Worm (Caenorhabditis elegans) whole organism, L4 larva: ENCODE data around the gene gkow-1.

Experiments
- F10B5.3 ChIP-seq: sonication (generic microtip); optimal IDR thresholded peaks from 2 replicates; lab custom pipeline; 2016; ENCODE audit warnings: mild to moderate bottlenecking, missing genetic modification characterization, missing compliant biosample characterization
- F26F4.8 ChIP-seq: fragments of 200-800 bp; sonication (Bioruptor generic); conservative IDR thresholded peaks from 2 replicates; pipeline ENCODE4 v1.3.6; 2022; ENCODE audit warnings: missing genetic modification characterization, missing compliant biosample characterization
- F44E2.7 ChIP-seq: fragments of 200-800 bp; sonication (Bioruptor generic); IDR thresholded peaks from 2 replicates; pipeline ENCODE4 v2.1.2; 2022; ENCODE audit warnings: missing genetic modification characterization, missing compliant biosample characterization
- F49E8.2 ChIP-seq: sonication (generic microtip); optimal IDR thresholded peaks from 2 replicates; lab custom pipeline; 2016; ENCODE audit warnings: missing compliant biosample characterization, mild to moderate bottlenecking, missing genetic modification characterization, borderline replicate concordance
- R02D3.7 ChIP-seq: fragments of 150-350 bp; sonication (generic microtip); optimal IDR thresholded peaks from 3 replicates; lab custom pipeline; 2014; ENCODE audit warnings: missing biosample characterization, missing genetic modification characterization
- Y48G9A.11 ChIP-seq: fragments of 200-800 bp; sonication (Bioruptor generic); IDR thresholded peaks from 2 replicates; pipeline ENCODE4 v1.3.6; 2022; ENCODE audit warnings: missing genetic modification reagents, missing genetic modification characterization, missing compliant biosample characterization
- Y5F2A.4 ChIP-seq: fragments of 200-800 bp; sonication (Bioruptor generic); optimal IDR thresholded peaks from 2 replicates; lab custom pipeline; 2018; ENCODE audit warnings: mild to moderate bottlenecking, missing genetic modification characterization, missing compliant biosample characterization
- Y75B8A.6 ChIP-seq: fragments of 200-800 bp; sonication (Bioruptor generic); IDR thresholded peaks from 2 replicates; pipeline ENCODE4 v1.3.6; 2022; ENCODE audit warnings: missing genetic modification reagents, missing genetic modification characterization, missing compliant biosample characterization
- aha-1 ChIP-seq: fragments of 150-350 bp; peaks from one replicate; lab custom pipeline; 2014; ENCODE audit warnings: missing biosample characterization, missing genetic modification characterization
- ama-1 ChIP-seq: fragments of 150-350 bp; optimal IDR thresholded peaks from 2 replicates; lab custom pipeline; 2014; ENCODE audit warnings: inconsistent platforms, mixed read lengths
- arid-1 ChIP-seq: fragments of 200-800 bp; sonication (Bioruptor generic); conservative IDR thresholded peaks from 2 replicates; pipeline ENCODE4 v1.3.6; 2022; ENCODE audit warnings: missing genetic modification reagents, missing genetic modification characterization, missing compliant biosample characterization
- attf-4 ChIP-seq: sonication (generic microtip); optimal IDR thresholded peaks from 3 replicates; lab custom pipeline; 2017; ENCODE audit warnings: missing biosample characterization, missing genetic modification characterization
- ceh-62 ChIP-seq: sonication (generic microtip); optimal IDR thresholded peaks from 2 replicates; lab custom pipeline; 2017; ENCODE audit warnings: missing biosample characterization, missing genetic modification characterization
- ces-1 ChIP-seq: fragments of 150-350 bp; sonication (generic microtip); optimal IDR thresholded peaks from 4 replicates; lab custom pipeline; 2014; ENCODE audit warnings: missing biosample characterization, missing genetic modification reagents, missing genetic modification characterization
- ctbp-1 ChIP-seq: fragments of 200-800 bp; sonication (Bioruptor generic); IDR thresholded peaks from 2 replicates; pipeline ENCODE4 v1.3.6; 2022; ENCODE audit warnings: missing genetic modification reagents, missing genetic modification characterization, missing compliant biosample characterization
- daf-12 ChIP-seq: fragments of 150-350 bp; optimal IDR thresholded peaks from 2 replicates; lab custom pipeline; 2014; ENCODE audit warnings: missing biosample characterization, missing genetic modification reagents, missing genetic modification characterization
- daf-19 ChIP-seq: fragments of 200-800 bp; sonication (Bioruptor generic); conservative IDR thresholded peaks from 2 replicates; pipeline ENCODE4 v1.3.6; 2022; ENCODE audit warnings: missing genetic modification characterization, missing compliant biosample characterization
- dmd-6 ChIP-seq: fragments of 200-800 bp; sonication (Bioruptor generic); IDR thresholded peaks from 2 replicates; pipeline ENCODE4 v1.3.6; 2022; ENCODE audit warnings: missing genetic modification reagents, missing genetic modification characterization, missing compliant biosample characterization
- dmd-9 ChIP-seq: fragments of 200-800 bp; sonication (Bioruptor generic); IDR thresholded peaks from 2 replicates; pipeline ENCODE4 v1.3.6; 2022; ENCODE audit warnings: missing genetic modification reagents, missing genetic modification characterization, missing compliant biosample characterization
- dpl-1 ChIP-seq: fragments of 150-350 bp; optimal IDR thresholded peaks from 2 replicates; lab custom pipeline; 2014; ENCODE audit warnings: missing biosample characterization, missing genetic modification reagents, missing genetic modification characterization
- fkh-10 ChIP-seq: fragments of 150-350 bp; optimal IDR thresholded peaks from 2 replicates; lab custom pipeline; 2014; ENCODE audit warnings: missing biosample characterization, missing genetic modification reagents, missing genetic modification characterization
- gei-8 ChIP-seq: fragments of 200-800 bp; sonication (Bioruptor generic); optimal IDR thresholded peaks from 2 replicates; lab custom pipeline; 2018; ENCODE audit warnings: mild to moderate bottlenecking, missing genetic modification characterization, missing compliant biosample characterization
- hmg-1.1 ChIP-seq: fragments of 200-800 bp; sonication (Bioruptor generic); IDR thresholded peaks from 2 replicates; pipeline ENCODE4 v1.3.6; 2022; ENCODE audit warnings: missing genetic modification reagents, missing genetic modification characterization, missing compliant biosample characterization
- jun-1 ChIP-seq: fragments of 150-350 bp; optimal IDR thresholded peaks from 2 replicates; lab custom pipeline; 2014; ENCODE audit warnings: missing biosample characterization, missing genetic modification reagents, missing genetic modification characterization
- lin-13 ChIP-seq: fragments of 150-350 bp; optimal IDR thresholded peaks from 2 replicates; lab custom pipeline; 2014; ENCODE audit warnings: missing biosample characterization, missing genetic modification reagents, missing genetic modification characterization
- lin-29 ChIP-seq: fragments of 200-800 bp; sonication (Bioruptor generic); IDR thresholded peaks from 2 replicates; pipeline ENCODE4 v1.3.6; 2022; ENCODE audit warnings: missing genetic modification reagents, missing genetic modification characterization, missing compliant biosample characterization
- lin-38 ChIP-seq: fragments of 200-800 bp; sonication (Bioruptor generic); IDR thresholded peaks from 2 replicates; pipeline ENCODE4 v1.3.6; 2022; ENCODE audit warnings: missing genetic modification reagents, missing genetic modification characterization, missing compliant biosample characterization
- lir-3 ChIP-seq: sonication (generic microtip); optimal IDR thresholded peaks from 2 replicates; lab custom pipeline; 2016; ENCODE audit warnings: mild to moderate bottlenecking, missing genetic modification characterization, missing compliant biosample characterization
- madf-5 ChIP-seq, 2 experiments: fragments of 200-800 bp; sonication (Bioruptor generic); IDR thresholded peaks; 2 replicates each; pipeline ENCODE4 v1.3.6; 2022; ENCODE audit warnings: missing compliant biosample characterization in 2 of 2, missing genetic modification characterization in 2 of 2
- mdt-29 ChIP-seq: fragments of 200-800 bp; sonication (Bioruptor generic); IDR thresholded peaks from 2 replicates; pipeline ENCODE4 v1.3.6; 2022; ENCODE audit warnings: missing genetic modification reagents, missing genetic modification characterization, missing compliant biosample characterization
- mxl-2 ChIP-seq: fragments of 200-800 bp; sonication (Bioruptor generic); conservative IDR thresholded peaks from 2 replicates; pipeline ENCODE4 v1.3.6; 2022; ENCODE audit warnings: missing genetic modification reagents, missing genetic modification characterization, missing compliant biosample characterization
- mxl-3 ChIP-seq: fragments of 200-800 bp; sonication (Bioruptor generic); optimal IDR thresholded peaks from 2 replicates; lab custom pipeline; 2018; ENCODE audit warnings: mild to moderate bottlenecking, missing genetic modification characterization, missing compliant biosample characterization
- nhr-11 ChIP-seq: fragments of 150-350 bp; optimal IDR thresholded peaks from 2 replicates; lab custom pipeline; 2014; ENCODE audit warnings: missing biosample characterization, missing genetic modification characterization
- nhr-25 ChIP-seq: sonication (generic microtip); optimal IDR thresholded peaks from 2 replicates; lab custom pipeline; 2017; ENCODE audit warnings: missing genetic modification characterization, mild to moderate bottlenecking, missing compliant biosample characterization, antibody characterized with exemption, moderate library complexity, borderline replicate concordance; ENCODE audit not compliant: insufficient read depth
- nhr-41 ChIP-seq: fragments of 200-800 bp; sonication (Bioruptor generic); IDR thresholded peaks from 2 replicates; pipeline ENCODE4 v1.3.6; 2022; ENCODE audit warnings: missing genetic modification reagents, missing genetic modification characterization, missing compliant biosample characterization
- nhr-42 ChIP-seq: fragments of 200-800 bp; sonication (Bioruptor generic); IDR thresholded peaks from 2 replicates; pipeline ENCODE4 v1.3.6; 2022; ENCODE audit warnings: missing genetic modification characterization, missing compliant biosample characterization
- nhr-76 ChIP-seq: fragments of 150-350 bp; optimal IDR thresholded peaks from 2 replicates; lab custom pipeline; 2014; ENCODE audit warnings: missing biosample characterization, missing genetic modification characterization
- nhr-77 ChIP-seq: fragments of 150-350 bp; optimal IDR thresholded peaks from 2 replicates; lab custom pipeline; 2014; ENCODE audit warnings: missing biosample characterization, missing genetic modification characterization
- pqm-1 ChIP-seq: sonication (generic microtip); optimal IDR thresholded peaks from 2 replicates; lab custom pipeline; 2017; ENCODE audit warnings: missing biosample characterization, missing genetic modification characterization
- saeg-2 ChIP-seq: fragments of 200-800 bp; sonication (Bioruptor generic); IDR thresholded peaks from 2 replicates; pipeline ENCODE4 v1.3.6; 2022; ENCODE audit warnings: missing genetic modification reagents, missing genetic modification characterization, missing compliant biosample characterization
- snpc-1.2 ChIP-seq: fragments of 200-800 bp; sonication (Bioruptor generic); IDR thresholded peaks from 2 replicates; pipeline ENCODE4 v1.3.6; 2022; ENCODE audit warnings: missing genetic modification reagents, missing genetic modification characterization, missing compliant biosample characterization
- snpc-4 ChIP-seq: fragments of 150-350 bp; optimal IDR thresholded peaks from 2 replicates; lab custom pipeline; 2014; ENCODE audit warnings: missing biosample characterization, missing genetic modification characterization
- spr-3 ChIP-seq: fragments of 200-800 bp; sonication (Bioruptor generic); optimal IDR thresholded peaks from 2 replicates; lab custom pipeline; 2018; ENCODE audit warnings: mild to moderate bottlenecking, missing genetic modification characterization, missing compliant biosample characterization
- tra-1 ChIP-seq: fragments of 200-800 bp; sonication (Bioruptor generic); IDR thresholded peaks from 2 replicates; pipeline ENCODE4 v1.3.6; 2022; ENCODE audit warnings: missing genetic modification reagents, missing genetic modification characterization, missing compliant biosample characterization
- unc-130 ChIP-seq: sonication (generic microtip); optimal IDR thresholded peaks from 2 replicates; lab custom pipeline; 2016; ENCODE audit warnings: missing genetic modification reagents, missing genetic modification characterization, missing compliant biosample characterization
- vab-7 ChIP-seq: fragments of 200-800 bp; sonication (Bioruptor generic); IDR thresholded peaks from 2 replicates; pipeline ENCODE4 v1.3.6; 2022; ENCODE audit warnings: missing genetic modification reagents, missing genetic modification characterization, missing compliant biosample characterization
- zfp-3 ChIP-seq: fragments of 200-800 bp; sonication (Bioruptor generic); conservative IDR thresholded peaks from 2 replicates; pipeline ENCODE4 v1.3.6; 2022; ENCODE audit warnings: missing genetic modification reagents, missing genetic modification characterization, missing compliant biosample characterization
- zip-2 ChIP-seq: fragments of 150-350 bp; optimal IDR thresholded peaks from 2 replicates; lab custom pipeline; 2014; ENCODE audit warnings: missing biosample characterization, missing genetic modification characterization

Gene gkow-1

DNA sequence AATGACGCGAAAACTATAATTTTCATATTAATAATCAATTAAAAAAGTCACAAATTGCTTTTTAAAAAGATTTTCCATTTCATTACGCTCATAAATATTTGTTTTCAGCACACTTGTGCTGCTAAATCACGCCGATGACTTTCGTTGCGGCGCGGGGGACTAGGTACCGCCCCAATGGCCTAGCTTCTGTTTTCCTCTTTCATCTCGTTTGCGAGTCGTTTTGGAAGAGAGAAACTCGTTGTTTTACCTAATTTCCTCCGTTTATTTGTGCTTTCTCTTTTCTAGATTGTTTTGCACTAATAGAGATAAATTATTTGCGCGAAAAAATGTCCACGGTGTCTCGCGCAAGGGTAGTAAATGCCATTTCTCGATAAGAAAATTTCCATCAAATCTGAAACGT, 23.1 kb downstream of the gkow-1 start (continued):
- TF ChIP-seq Y48G9A.11 (GFP tag; lab: Robert Waterston, UW) (0 out of 2 replicates have a peak, but pooled peaks have one; percentile 12), nhr-76 (tag; lab: Kevin White, UChicago) (no peak), snpc-4 (tag; lab: Kevin White, UChicago) (no peak), F49E8.2 (no peak), F44E2.7 (GFP tag; lab: Robert Waterston, UW) (no peak), F26F4.8 (GFP tag; lab: Robert Waterston, UW) (no peak)

ce11 chrIV:10382894-10383293, 25.0 kb downstream of the gkow-1 start:
- no peak for TF ChIP-seq daf-12
- no peak for TF ChIP-seq daf-19 (GFP tag; lab: Robert Waterston, UW)
- no peak for TF ChIP-seq hmg-1.1 (GFP tag; lab: Robert Waterston, UW)
- peak; percentile 98 for TF ChIP-seq aha-1
- TF ChIP-seq, all 104 proteins: peak for 1

DNA sequence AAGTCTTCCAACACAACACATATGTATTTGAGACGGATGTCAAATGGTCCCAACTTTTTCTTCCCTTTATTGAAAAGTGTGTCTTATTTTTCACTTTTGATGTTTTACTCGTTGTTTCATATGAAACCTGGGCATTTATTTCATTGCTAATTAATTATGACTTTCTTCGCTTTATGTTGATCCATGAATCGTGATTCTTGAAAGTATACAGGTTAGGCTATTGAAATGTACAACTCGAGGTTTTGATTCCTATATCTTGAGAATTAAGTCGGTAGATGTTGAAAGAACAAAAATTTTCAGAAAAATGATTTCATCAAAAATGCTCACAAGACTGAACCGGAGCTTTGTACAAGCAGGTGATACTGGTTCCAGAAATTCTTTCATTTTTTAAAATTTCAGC, 29.2 kb downstream of the gkow-1 start, which contains the start of gene nfu-1:
Gene nfu-1 (plus strand): TSS at position 301 of the 400 bp plus-strand sequence.
- TF ChIP-seq ama-1 (lab: Kevin White, UChicago) = no peak
- TF ChIP-seq spr-3 = no peak
- no peak for TF ChIP-seq fkh-10 (GFP tag; lab: Kevin White, UChicago)
- TF ChIP-seq lir-3 (tag; lab: Kevin White, UChicago) = no peak
- TF ChIP-seq nhr-41 (GFP tag; lab: Robert Waterston, UW) = no peak
- TF ChIP-seq mxl-2 = no peak
- no peak for TF ChIP-seq Y5F2A.4 (GFP tag; lab: Kevin White, UChicago)
- no peak for TF ChIP-seq nhr-42 (GFP tag; lab: Robert Waterston, UW)
- no peak for TF ChIP-seq madf-5 (GFP tag; IDR thresholded peaks at IDR 0.05; lab: Robert Waterston, UW)
- peak; percentile 0 for TF ChIP-seq F49E8.2
- TF ChIP-seq R02D3.7 (tag; lab: Kevin White, UChicago) = no peak
- 0 out of 2 replicates have a peak, but pooled peaks have one; percentile 22 for TF ChIP-seq arid-1 (GFP tag; lab: Robert Waterston, UW)

- no peak for TF ChIP-seq ceh-62 (tag; lab: Kevin White, UChicago)
- TF ChIP-seq nhr-25 (tag; lab: Kevin White, UChicago) = no peak
- no peak for TF ChIP-seq tra-1 (GFP tag; lab: Robert Waterston, UW)
- no peak for TF ChIP-seq lin-13
- TF ChIP-seq ces-1 (GFP tag; lab: Kevin White, UChicago) = no peak
- no peak for TF ChIP-seq attf-4 (tag; lab: Kevin White, UChicago)
- TF ChIP-seq jun-1 = no peak
- no peak for TF ChIP-seq vab-7 (GFP tag; lab: Robert Waterston, UW)
- no peak for TF ChIP-seq lin-29 (GFP tag; lab: Robert Waterston, UW)
- no peak for TF ChIP-seq saeg-2 (GFP tag; lab: Robert Waterston, UW)
- TF ChIP-seq snpc-1.2 (GFP tag; lab: Robert Waterston, UW) = no peak
- no peak for TF ChIP-seq dmd-9
- TF ChIP-seq nhr-77 (tag; lab: Kevin White, UChicago) = peak; percentile 78
- no peak for TF ChIP-seq nhr-11
- no peak for TF ChIP-seq dpl-1 (GFP tag; lab: Kevin White, UChicago)
- no peak for TF ChIP-seq F10B5.3 (tag; lab: Kevin White, UChicago)
- TF ChIP-seq gei-8 (GFP tag; lab: Kevin White, UChicago) = no peak
- no peak for TF ChIP-seq zfp-3 (GFP tag; lab: Robert Waterston, UW)
- TF ChIP-seq Y75B8A.6 = no peak
- no peak for TF ChIP-seq mdt-29 (GFP tag; lab: Robert Waterston, UW)
- no peak for TF ChIP-seq mxl-3 (GFP tag; lab: Kevin White, UChicago)
- TF ChIP-seq zip-2 (tag; lab: Kevin White, UChicago) = no peak
- TF ChIP-seq dmd-6 (GFP tag; lab: Robert Waterston, UW) = peak; percentile 60
- no peak for TF ChIP-seq F49E8.2
- TF ChIP-seq ctbp-1 (GFP tag; lab: Robert Waterston, UW) = no peak
- TF ChIP-seq lin-38 = no peak
- peak; percentile 97 for TF ChIP-seq pqm-1 (tag; lab: Kevin White, UChicago)
- TF ChIP-seq unc-130 (GFP tag; lab: Kevin White, UChicago) = no peak
Measured at ce11 chrIV:10388263-10388662, 30.3 kb downstream of the gkow-1 start, which contains the start of gene R10H10.3. R10H10.3 (plus strand) TSS chrIV:10388505.
